Worm (Caenorhabditis elegans): ENCODE data around the gene B0353.1.

DNA sequence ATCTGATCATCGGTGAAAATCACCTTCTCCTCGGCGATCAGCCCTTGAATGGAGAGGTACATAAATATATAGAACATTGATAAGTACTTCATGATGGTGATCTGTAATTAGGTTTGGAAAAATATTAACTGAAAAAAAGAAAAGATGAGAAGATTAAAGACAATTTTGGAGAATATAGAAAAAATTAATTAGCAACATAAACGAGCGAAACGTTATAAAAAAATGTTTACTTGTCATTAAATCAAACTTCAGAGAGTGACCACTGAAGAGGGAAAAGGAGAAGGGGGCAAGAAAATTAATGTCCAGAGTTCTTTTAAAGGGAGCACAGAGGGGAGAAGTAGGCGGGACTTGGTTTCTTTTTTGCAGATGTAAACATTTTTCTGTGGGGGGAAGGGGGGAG lies 28.9 kb upstream of the B0353.1 start, which contains the start of gene T22F7.4:
- TF ChIP-seq ceh-62 (tag; optimal IDR thresholded peaks at IDR 0.05) (no peak), mep-1 (tag; optimal IDR thresholded peaks at IDR 0.05) (no peak), zip-2 (tag; optimal IDR thresholded peaks at IDR 0.05) (no peak), unc-62 (GFP tag; optimal IDR thresholded peaks at IDR 0.05 in 1 of 2) (no peak), unc-62 (tag; optimal IDR thresholded peaks at IDR 0.05) (no peak), nhr-77 (tag; optimal IDR thresholded peaks at IDR 0.05) (no peak), daf-12 (tag; optimal IDR thresholded peaks at IDR 0.05) (no peak), aly-2 (tag; optimal IDR thresholded peaks at IDR 0.05) (no peak), ceh-82 (tag; optimal IDR thresholded peaks at IDR 0.05) (no peak), nhr-102 (tag; optimal IDR thresholded peaks at IDR 0.05) (no peak), jun-1 (tag; optimal IDR thresholded peaks at IDR 0.05) (no peak), snpc-4 (tag; optimal IDR thresholded peaks at IDR 0.05) (no peak), daf-19 (GFP tag; conservative IDR thresholded peaks at IDR 0.05) (no peak)
